Fruit fly (Drosophila melanogaster): Measurements from ENCODE around the gene Ref1.
A peak's percentile ranks its signal among the peaks of the same experiment; 100 is the strongest.

Ref1 gene

dm6 chr3R:7127966-7128365 lies 47.8 kb upstream of the Ref1 start, which contains the start of gene CG10068 (continued):
- TF ChIP-seq CG11695 (GFP tag; IDR thresholded peaks at IDR 0.05) (peak; percentile 93), CG15011 (GFP tag; optimal IDR thresholded peaks at IDR 0.05) (peak; percentile 79), exex (tag; optimal IDR thresholded peaks at IDR 0.05) (peak; percentile 85), tll (GFP tag; optimal IDR thresholded peaks at IDR 0.05) (peak in 1 of 2 experiments; percentile 80), scrt (GFP tag; optimal IDR thresholded peaks at IDR 0.05) (peak; percentile 64), ap (GFP tag; IDR thresholded peaks at IDR 0.05) (peak; percentile 85), ssp (GFP tag; IDR thresholded peaks at IDR 0.05) (peak; percentile 70), chn (GFP tag; optimal IDR thresholded peaks at IDR 0.05) (peak; percentile 89), zfh1 (GFP tag; IDR thresholded peaks at IDR 0.05) (peak; percentile 97), CG2120 (GFP tag; optimal IDR thresholded peaks at IDR 0.05) (peak; percentile 88), CG34224 (GFP tag; IDR thresholded peaks at IDR 0.05; ENCODE audit: partially characterized antibody) (peak; percentile 48; the same call in 2 of the 3 replicates), dan (GFP tag; IDR thresholded peaks at IDR 0.05) (no peak), da (GFP tag; optimal IDR thresholded peaks at IDR 0.05) (peak; percentile 28), Rx (GFP tag; IDR thresholded peaks at IDR 0.05) (peak; percentile 90), hb (GFP tag; IDR thresholded peaks at IDR 0.05; ENCODE audit: partially characterized antibody) (no peak), CG10147 (GFP tag; optimal IDR thresholded peaks at IDR 0.05) (peak; percentile 83), CG34376 (GFP tag; optimal IDR thresholded peaks at IDR 0.05) (peak; percentile 74), CG32532 (GFP tag; IDR thresholded peaks at IDR 0.05) (peak; percentile 91), zen2 (GFP tag; IDR thresholded peaks at IDR 0.05; ENCODE audit: partially characterized antibody) (0 out of 3 replicates have a peak, but pooled peaks have one; percentile 6), stc (GFP tag; IDR thresholded peaks at IDR 0.05) (peak; percentile 91), ac (GFP tag; optimal IDR thresholded peaks at IDR 0.05) (peak; percentile 43), HmgZ (tag; optimal IDR thresholded peaks at IDR 0.05) (peak; percentile 92), H2.0 (GFP tag; IDR thresholded peaks at IDR 0.05) (peak; percentile 92), tap (tag; optimal IDR thresholded peaks at IDR 0.05) (peak; percentile 77), CG16815 (GFP tag; optimal IDR thresholded peaks at IDR 0.05) (peak; percentile 77), CG30020 (tag; optimal IDR thresholded peaks at IDR 0.05) (peak; percentile 78), chinmo (GFP tag; IDR thresholded peaks at IDR 0.05; ENCODE audit: partially characterized antibody) (no peak), bab2 (GFP tag; optimal IDR thresholded peaks at IDR 0.05) (peak; percentile 89), Taf1 (GFP tag; IDR thresholded peaks at IDR 0.05) (peak; percentile 67), CG8765 (GFP tag; IDR thresholded peaks at IDR 0.05) (peak; percentile 89), Lpt (GFP tag; optimal IDR thresholded peaks at IDR 0.05) (no peak), NC2α (GFP tag; optimal IDR thresholded peaks at IDR 0.05) (peak; percentile 81), CG4328 (GFP tag; optimal IDR thresholded peaks at IDR 0.05) (peak; percentile 71), Myb (GFP tag; optimal IDR thresholded peaks at IDR 0.05) (peak; percentile 56), dmrt99B (tag; optimal IDR thresholded peaks at IDR 0.05) (peak; percentile 87), Six4 (GFP tag; optimal IDR thresholded peaks at IDR 0.05) (peak; percentile 87), CG7357 (GFP tag; IDR thresholded peaks at IDR 0.05) (peak; percentile 67; the same call in 2 of the 3 replicates), Hsf (GFP tag; optimal IDR thresholded peaks at IDR 0.05) (peak; percentile 90), zf30C (GFP tag; optimal IDR thresholded peaks at IDR 0.05) (peak; percentile 18), toy (GFP tag; IDR thresholded peaks at IDR 0.05) (0 out of 2 replicates have a peak, but pooled peaks have one; percentile 41), ind (GFP tag; optimal IDR thresholded peaks at IDR 0.05) (peak; percentile 83), CG10274 (GFP tag; optimal IDR thresholded peaks at IDR 0.05) (peak; percentile 25), ro (GFP tag; IDR thresholded peaks at IDR 0.05) (peak; percentile 67; the same call in 1 of the 2 replicates), sr (GFP tag; IDR thresholded peaks at IDR 0.05) (no peak; the same call in 1 of the 3 replicates), Doc3 (GFP tag; IDR thresholded peaks at IDR 0.05; ENCODE audit: partially characterized antibody) (no peak), Hr39 (optimal IDR thresholded peaks at IDR 0.05) (no peak), ci (GFP tag; IDR thresholded peaks at IDR 0.05) (peak; percentile 96), wor (GFP tag; IDR thresholded peaks at IDR 0.05) (peak; percentile 79), crp (GFP tag; optimal IDR thresholded peaks at IDR 0.05) (peak; percentile 94 to 96), yki (optimal IDR thresholded peaks at IDR 0.05) (no peak), crol (GFP tag; IDR thresholded peaks at IDR 0.05) (peak; percentile 45; the same call in 1 of the 2 replicates), cas (GFP tag; IDR thresholded peaks at IDR 0.05) (peak; percentile 65)

Data from whole organism, embryonic.